Fruit fly (Drosophila melanogaster) whole organism: ENCODE results near the gene CG31205.
A peak's percentile ranks its signal among the peaks of the same experiment; 100 is the strongest.

Experiments used
- CG8478 ChIP-seq: fragments of >200 bp; optimal IDR thresholded peaks from 2 replicates; lab custom pipeline; 2018; ENCODE audit warnings: inconsistent platforms
- Dll ChIP-seq: fragments of >200 bp; optimal IDR thresholded peaks from 2 replicates; lab custom pipeline; 2017
- EcR ChIP-seq, 2 experiments: fragments of >200 bp; optimal IDR thresholded peaks; 2 replicates each; lab custom pipeline; 2017; ENCODE audit warnings: missing biosample characterization in 2 of 2, missing genetic modification characterization in 2 of 2, missing genetic modification reagents in 2 of 2
- pan ChIP-seq: fragments of >200 bp; optimal IDR thresholded peaks from 2 replicates; lab custom pipeline; 2017
- psq ChIP-seq: fragments of >200 bp; optimal IDR thresholded peaks from 2 replicates; lab custom pipeline; 2017
- usp ChIP-seq: fragments of >200 bp; optimal IDR thresholded peaks from 2 replicates; lab custom pipeline; 2017; ENCODE audit warnings: missing biosample characterization, missing genetic modification characterization, mixed read lengths

Gene CG31205

dm6 chr3R:20756429-20756828 lies 25.0 kb downstream of the CG31205 start, which contains the start of gene Syp:
Syp (plus strand) TSS chr3R:20756729.
- TF ChIP-seq CG8478 (no peak), pan (lab: Kevin White, UChicago) (no peak), EcR (GFP tag; optimal IDR thresholded peaks at IDR 0.05; lab: Kevin White, UChicago) (no peak), Dll (lab: Kevin White, UChicago) (no peak), psq (lab: Kevin White, UChicago) (no peak), usp (GFP tag; lab: Kevin White, UChicago) (no peak)

- no peak for TF ChIP-seq Dll (lab: Kevin White, UChicago)
- no peak for TF ChIP-seq usp (GFP tag; lab: Kevin White, UChicago)
- TF ChIP-seq CG8478 = no peak
- TF ChIP-seq psq (lab: Kevin White, UChicago) = no peak
- TF ChIP-seq EcR (GFP tag; optimal IDR thresholded peaks at IDR 0.05; lab: Kevin White, UChicago) = no peak
- no peak for TF ChIP-seq pan (lab: Kevin White, UChicago)
Measured at dm6 chr3R:20762175-20762795, 30.9 kb downstream of the CG31205 start, which contains the start of gene CG31195. CG31195 (minus strand) TSS chr3R:20762369.

dm6 chr3R:20764058-20764457 lies 32.6 kb downstream of the CG31205 start:
- TF ChIP-seq Dll (lab: Kevin White, UChicago) (no peak), pan (lab: Kevin White, UChicago) (no peak), EcR (GFP tag; optimal IDR thresholded peaks at IDR 0.05; lab: Kevin White, UChicago) (no peak), usp (GFP tag; lab: Kevin White, UChicago) (no peak), CG8478 (no peak)

dm6 chr3R:20765302-20766155 lies 34.1 kb downstream of the CG31205 start:
- TF ChIP-seq psq (lab: Kevin White, UChicago) (no peak), CG8478 (no peak), EcR (GFP tag; optimal IDR thresholded peaks at IDR 0.05; lab: Kevin White, UChicago) (peak; percentile 88 to 90)

- no peak for TF ChIP-seq pan (lab: Kevin White, UChicago)
- TF ChIP-seq Dll (lab: Kevin White, UChicago) = no peak
Measured at dm6 chr3R:20766156-20766486, 34.7 kb downstream of the CG31205 start.

dm6 chr3R:20772543-20772942 lies 41.1 kb downstream of the CG31205 start, which contains the start of gene Takl1:
Takl1 (minus strand) TSS chr3R:20772601.
- TF ChIP-seq CG8478 (no peak), psq (lab: Kevin White, UChicago) (no peak), pan (lab: Kevin White, UChicago) (no peak), usp (GFP tag; lab: Kevin White, UChicago) (no peak), EcR (GFP tag; optimal IDR thresholded peaks at IDR 0.05; lab: Kevin White, UChicago) (no peak), Dll (lab: Kevin White, UChicago) (no peak)

dm6 chr3R:20773174-20773573 lies 41.7 kb downstream of the CG31205 start:
- no peak for TF ChIP-seq pan (lab: Kevin White, UChicago)
- TF ChIP-seq psq (lab: Kevin White, UChicago) = no peak
- TF ChIP-seq EcR (GFP tag; optimal IDR thresholded peaks at IDR 0.05; lab: Kevin White, UChicago) = no peak
- no peak for TF ChIP-seq Dll (lab: Kevin White, UChicago)
- no peak for TF ChIP-seq usp (GFP tag; lab: Kevin White, UChicago)
- no peak for TF ChIP-seq CG8478

- TF ChIP-seq pan (lab: Kevin White, UChicago) = no peak
- no peak for TF ChIP-seq CG8478
- no peak for TF ChIP-seq EcR (GFP tag; optimal IDR thresholded peaks at IDR 0.05; lab: Kevin White, UChicago)
- no peak for TF ChIP-seq usp (GFP tag; lab: Kevin White, UChicago)
- TF ChIP-seq Dll (lab: Kevin White, UChicago) = no peak
- no peak for TF ChIP-seq psq (lab: Kevin White, UChicago)
Measured at dm6 chr3R:20774125-20774524, 42.7 kb downstream of the CG31205 start.

dm6 chr3R:20778285-20778926 lies 47.0 kb downstream of the CG31205 start:
- TF ChIP-seq EcR (GFP tag; optimal IDR thresholded peaks at IDR 0.05; lab: Kevin White, UChicago) (peak in 1 of 2 experiments; percentile 58), pan (lab: Kevin White, UChicago) (no peak), CG8478 (peak; percentile 2), Dll (lab: Kevin White, UChicago) (peak; percentile 89), usp (GFP tag; lab: Kevin White, UChicago) (no peak)

- no peak for TF ChIP-seq CG8478
- no peak for TF ChIP-seq Dll (lab: Kevin White, UChicago)
- no peak for TF ChIP-seq pan (lab: Kevin White, UChicago)
- no peak for TF ChIP-seq usp (GFP tag; lab: Kevin White, UChicago)
- no peak for TF ChIP-seq EcR (GFP tag; optimal IDR thresholded peaks at IDR 0.05; lab: Kevin White, UChicago)
- no peak for TF ChIP-seq psq (lab: Kevin White, UChicago)
Measured at dm6 chr3R:20779545-20779944, 48.1 kb downstream of the CG31205 start.

- TF ChIP-seq Dll (lab: Kevin White, UChicago) (peak; percentile 40), usp (GFP tag; lab: Kevin White, UChicago) (no peak)
Measured at dm6 chr3R:20779969-20780368, 48.5 kb downstream of the CG31205 start.
